Worm (Caenorhabditis elegans) whole organism, L2 larva: ENCODE measurements around the gene B0365.9.

Experiments used
- aly-2 ChIP-seq: fragments of 150-350 bp; optimal IDR thresholded peaks from 2 replicates; lab custom pipeline; 2014; ENCODE audit warnings: missing biosample characterization, missing genetic modification characterization
- nhr-11 ChIP-seq: fragments of 150-350 bp; optimal IDR thresholded peaks from 2 replicates; lab custom pipeline; 2014; ENCODE audit warnings: missing biosample characterization, missing genetic modification characterization
- nhr-12 ChIP-seq: fragments of 150-350 bp; optimal IDR thresholded peaks from 2 replicates; lab custom pipeline; 2014; ENCODE audit warnings: missing biosample characterization, missing genetic modification characterization

DNA sequence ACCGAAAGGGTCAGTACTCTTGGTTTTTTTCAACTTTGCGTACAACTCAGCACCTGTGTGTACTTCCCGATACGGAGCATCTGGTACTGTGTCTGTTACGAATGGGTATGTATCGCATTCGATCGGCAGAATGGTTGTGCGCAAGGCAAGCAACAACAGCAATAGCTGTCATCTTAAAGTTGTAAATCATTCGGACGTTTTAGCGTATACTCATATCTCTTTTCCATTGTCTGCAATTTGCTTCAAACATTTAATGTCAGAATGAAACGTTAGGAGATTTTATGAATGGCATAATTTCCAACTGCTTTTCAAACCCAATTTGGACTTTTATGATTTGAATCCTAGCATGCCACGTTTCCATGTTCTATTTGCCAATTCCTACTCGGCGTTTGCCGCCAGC, 23.7 kb upstream of the B0365.9 start:
- TF ChIP-seq aly-2 (no peak), nhr-11 (tag; lab: Kevin White, UChicago) (no peak), nhr-12 (tag; lab: Kevin White, UChicago) (no peak)
